Fruit fly (Drosophila melanogaster) whole organism, embryonic: ENCODE results near the gene Best4.
A peak's percentile ranks its signal among the peaks of the same experiment; 100 is the strongest.

Experiments
- ATbp ChIP-seq: fragments of 200-800 bp; sonication (Bioruptor generic); optimal IDR thresholded peaks from 2 replicates; lab custom pipeline; 2017; ENCODE audit warnings: missing biosample characterization, mild to moderate bottlenecking, missing genetic modification characterization, missing genetic modification reagents
- Aef1 ChIP-seq: fragments of 200-800 bp; sonication (Bioruptor generic); IDR thresholded peaks from 3 replicates; pipeline ENCODE4 v1.3.6; 2022; ENCODE audit warnings: missing biosample characterization, missing genetic modification characterization
- B-H2 ChIP-seq: fragments of 200-800 bp; sonication (Bioruptor generic); optimal IDR thresholded peaks from 2 replicates; lab custom pipeline; 2018; ENCODE audit warnings: missing biosample characterization, mild to moderate bottlenecking, missing genetic modification characterization
- CG10147 ChIP-seq: fragments of 200-800 bp; sonication (Bioruptor generic); optimal IDR thresholded peaks from 2 replicates; lab custom pipeline; 2019; ENCODE audit warnings: missing biosample characterization, mild to moderate bottlenecking, missing genetic modification characterization, moderate library complexity
- CG10267 ChIP-seq: fragments of 200-800 bp; sonication (Bioruptor generic); optimal IDR thresholded peaks from 2 replicates; lab custom pipeline; 2018; ENCODE audit warnings: missing biosample characterization, mild to moderate bottlenecking, missing genetic modification characterization, moderate library complexity
- CG10654 ChIP-seq: fragments of 200-800 bp; sonication (Bioruptor generic); optimal IDR thresholded peaks from 2 replicates; lab custom pipeline; 2016; ENCODE audit warnings: missing biosample characterization, missing genetic modification characterization
- CG10959 ChIP-seq: fragments of 200-800 bp; sonication (Bioruptor generic); IDR thresholded peaks from 2 replicates; pipeline ENCODE4 v1.3.6; 2022; ENCODE audit warnings: missing biosample characterization, missing genetic modification characterization
- CG11093 ChIP-seq: fragments of 200-800 bp; sonication (Bioruptor generic); IDR thresholded peaks from 3 replicates; pipeline ENCODE4 v1.3.6; 2022; ENCODE audit warnings: missing biosample characterization, missing genetic modification characterization
- CG14441 ChIP-seq: fragments of 200-800 bp; sonication (Bioruptor generic); IDR thresholded peaks from 2 replicates; pipeline ENCODE4 v1.3.6; 2022; ENCODE audit warnings: missing biosample characterization, missing genetic modification characterization
- CG17568 ChIP-seq: fragments of 200-800 bp; sonication (Bioruptor generic); optimal IDR thresholded peaks from 2 replicates; lab custom pipeline; 2018; ENCODE audit warnings: missing biosample characterization, mild to moderate bottlenecking, missing genetic modification characterization, moderate library complexity
- CG17802 ChIP-seq: fragments of 200-800 bp; sonication (Bioruptor generic); optimal IDR thresholded peaks from 2 replicates; lab custom pipeline; 2018; ENCODE audit warnings: missing biosample characterization, mild to moderate bottlenecking, missing genetic modification characterization, moderate library complexity
- CG18011 ChIP-seq: fragments of 200-800 bp; sonication (Bioruptor generic); optimal IDR thresholded peaks from 2 replicates; lab custom pipeline; 2017; ENCODE audit warnings: missing biosample characterization, missing genetic modification characterization, mild to moderate bottlenecking, moderate library complexity, missing genotype
- CG18599 ChIP-seq: fragments of 200-800 bp; sonication (Bioruptor generic); optimal IDR thresholded peaks from 3 replicates; lab custom pipeline; 2017; ENCODE audit warnings: missing biosample characterization, missing genetic modification characterization, mild to moderate bottlenecking, moderate library complexity, missing genetic modification reagents
- CG2120 ChIP-seq: fragments of 200-800 bp; sonication (Bioruptor generic); optimal IDR thresholded peaks from 3 replicates; lab custom pipeline; 2016; ENCODE audit warnings: missing biosample characterization, missing genetic modification characterization
- CG42726 ChIP-seq: fragments of 200-800 bp; sonication (Bioruptor generic); IDR thresholded peaks from 2 replicates; pipeline ENCODE4 v1.3.6; 2022; ENCODE audit warnings: missing biosample characterization, missing genetic modification characterization; ENCODE audit not compliant: partially characterized antibody
- CG4328 ChIP-seq: fragments of 200-800 bp; sonication (Bioruptor generic); optimal IDR thresholded peaks from 3 replicates; lab custom pipeline; 2017; ENCODE audit warnings: missing biosample characterization, missing genetic modification reagents, missing genetic modification characterization
- CG4707 ChIP-seq: fragments of 200-800 bp; sonication (Bioruptor generic); optimal IDR thresholded peaks from 2 replicates; lab custom pipeline; 2018; ENCODE audit warnings: missing biosample characterization, mild to moderate bottlenecking, missing genetic modification characterization, moderate library complexity
- CG6272 ChIP-seq: fragments of 200-800 bp; sonication (Bioruptor generic); IDR thresholded peaks from 2 replicates; pipeline ENCODE4 v1.3.6; 2022; ENCODE audit warnings: missing biosample characterization, missing genetic modification characterization
- CG8359 ChIP-seq: fragments of 200-800 bp; sonication (Bioruptor generic); optimal IDR thresholded peaks from 2 replicates; lab custom pipeline; 2017; ENCODE audit warnings: missing biosample characterization, mild to moderate bottlenecking, missing genetic modification characterization, borderline replicate concordance
- CG9215 ChIP-seq: fragments of 200-800 bp; sonication (Bioruptor generic); IDR thresholded peaks from 2 replicates; pipeline ENCODE4 v1.3.6; 2022; ENCODE audit warnings: missing biosample characterization, missing genetic modification characterization
- D19A ChIP-seq: fragments of 200-800 bp; optimal IDR thresholded peaks from 3 replicates; lab custom pipeline; 2019; ENCODE audit warnings: missing biosample characterization, mild to moderate bottlenecking, missing genetic modification characterization, moderate library complexity
- H15 ChIP-seq: fragments of 200-800 bp; sonication (Bioruptor generic); IDR thresholded peaks from 3 replicates; pipeline ENCODE4 v1.3.6; 2022; ENCODE audit warnings: missing biosample characterization, missing genetic modification characterization
- HHEX ChIP-seq: fragments of 200-800 bp; sonication (Bioruptor generic); optimal IDR thresholded peaks from 3 replicates; lab custom pipeline; 2017; ENCODE audit warnings: missing biosample characterization, mild to moderate bottlenecking, missing genetic modification characterization, missing genetic modification reagents
- HmgD ChIP-seq: fragments of 200-800 bp; sonication (Bioruptor generic); optimal IDR thresholded peaks from 3 replicates; lab custom pipeline; 2016; ENCODE audit warnings: missing biosample characterization, missing genetic modification characterization
- Hr39 ChIP-seq: fragments of >200 bp; optimal IDR thresholded peaks from 2 replicates; lab custom pipeline; 2017
- Jarid2 ChIP-seq: fragments of 200-800 bp; sonication (Bioruptor generic); optimal IDR thresholded peaks from 3 replicates; lab custom pipeline; 2017; ENCODE audit warnings: mild to moderate bottlenecking, missing biosample characterization, missing genetic modification reagents, missing genetic modification characterization
- Kr ChIP-seq: fragments of 200-800 bp; sonication (Bioruptor generic); optimal IDR thresholded peaks from 2 replicates; lab custom pipeline; 2017; ENCODE audit warnings: missing biosample characterization, mild to moderate bottlenecking, missing genetic modification characterization
- Max ChIP-seq: fragments of 200-800 bp; sonication (Bioruptor generic); optimal IDR thresholded peaks from 2 replicates; lab custom pipeline; 2016; ENCODE audit warnings: missing biosample characterization, mild to moderate bottlenecking, missing genetic modification characterization
- Med ChIP-seq: fragments of 200-800 bp; sonication (Bioruptor generic); peaks from one replicate; lab custom pipeline; 2016; ENCODE audit warnings: missing biosample characterization, missing genetic modification characterization, mild to moderate bottlenecking, inconsistent platforms, moderate library complexity
- Myb ChIP-seq: fragments of 200-800 bp; sonication (Bioruptor generic); optimal IDR thresholded peaks from 2 replicates; lab custom pipeline; 2016; ENCODE audit warnings: missing biosample characterization, missing genetic modification characterization
- NC2β ChIP-seq: fragments of 200-800 bp; sonication (Bioruptor generic); optimal IDR thresholded peaks from 2 replicates; lab custom pipeline; 2016; ENCODE audit warnings: missing biosample characterization, missing genetic modification characterization
- ap ChIP-seq: fragments of 200-800 bp; sonication (Bioruptor generic); IDR thresholded peaks from 2 replicates; pipeline ENCODE4 v1.3.6; 2022; ENCODE audit warnings: missing biosample characterization, missing genetic modification characterization
- bbx ChIP-seq: fragments of 200-800 bp; sonication (Bioruptor generic); IDR thresholded peaks from 2 replicates; pipeline ENCODE4 v1.3.6; 2022; ENCODE audit warnings: missing biosample characterization, missing genetic modification characterization; ENCODE audit not compliant: partially characterized antibody
- chinmo ChIP-seq: fragments of 200-800 bp; sonication (Bioruptor generic); IDR thresholded peaks from 4 replicates; pipeline ENCODE4 v1.3.6; 2022; ENCODE audit warnings: missing biosample characterization, missing genetic modification characterization; ENCODE audit not compliant: partially characterized antibody
- crol ChIP-seq: fragments of 200-800 bp; sonication (Bioruptor generic); IDR thresholded peaks from 2 replicates; pipeline ENCODE4 v1.3.6; 2022; ENCODE audit warnings: missing biosample characterization, missing genetic modification characterization
- dpn ChIP-seq, 2 experiments: fragments of 200-800 bp; sonication (Bioruptor generic); optimal IDR thresholded peaks; 3 replicates each; lab custom pipeline; 2016; ENCODE audit warnings: missing biosample characterization in 2 of 2, missing genetic modification characterization in 2 of 2
- fd3F ChIP-seq: fragments of 200-800 bp; sonication (Bioruptor generic); optimal IDR thresholded peaks from 2 replicates; lab custom pipeline; 2018; ENCODE audit warnings: missing biosample characterization, mild to moderate bottlenecking, missing genetic modification characterization, moderate library complexity
- ftz-f1 ChIP-seq: fragments of 200-800 bp; sonication (Bioruptor generic); optimal IDR thresholded peaks from 2 replicates; lab custom pipeline; 2016; ENCODE audit warnings: missing biosample characterization, missing genetic modification characterization
- insv ChIP-seq, 2 experiments: fragments of 200-800 bp; sonication (Bioruptor generic); optimal IDR thresholded peaks; 3 replicates each; lab custom pipeline; 2016 to 2018; ENCODE audit warnings: missing biosample characterization in 2 of 2, missing genetic modification characterization in 2 of 2
- knrl ChIP-seq: fragments of 200-800 bp; sonication (Bioruptor generic); IDR thresholded peaks from 3 replicates; pipeline ENCODE4 v1.3.6; 2022; ENCODE audit warnings: missing biosample characterization, missing genetic modification characterization; ENCODE audit not compliant: partially characterized antibody
- nom ChIP-seq: fragments of 200-800 bp; sonication (Bioruptor generic); optimal IDR thresholded peaks from 2 replicates; lab custom pipeline; 2017; ENCODE audit warnings: missing biosample characterization, missing genetic modification characterization, mild to moderate bottlenecking, moderate library complexity, missing genetic modification reagents
- pnt ChIP-seq: fragments of 200-800 bp; sonication (Bioruptor generic); optimal IDR thresholded peaks from 3 replicates; lab custom pipeline; 2016; ENCODE audit warnings: missing biosample characterization, missing genetic modification characterization
- pros ChIP-seq: fragments of 200-800 bp; sonication (Bioruptor generic); optimal IDR thresholded peaks from 3 replicates; lab custom pipeline; 2019; ENCODE audit warnings: missing biosample characterization, mild to moderate bottlenecking, missing genetic modification characterization, moderate library complexity
- psq ChIP-seq: fragments of 200-800 bp; sonication (Bioruptor generic); optimal IDR thresholded peaks from 2 replicates; lab custom pipeline; 2017; ENCODE audit warnings: missing biosample characterization, missing genetic modification characterization
- sr ChIP-seq: fragments of 200-800 bp; sonication (Bioruptor generic); IDR thresholded peaks from 3 replicates; pipeline ENCODE4 v1.3.6; 2022; ENCODE audit warnings: missing biosample characterization, missing genetic modification characterization
- stwl ChIP-seq: fragments of 200-800 bp; sonication (Bioruptor generic); optimal IDR thresholded peaks from 3 replicates; lab custom pipeline; 2018; ENCODE audit warnings: missing biosample characterization, mild to moderate bottlenecking, missing genetic modification characterization, moderate library complexity
- tin ChIP-seq: fragments of 200-800 bp; sonication (Bioruptor generic); optimal IDR thresholded peaks from 3 replicates; lab custom pipeline; 2016; ENCODE audit warnings: missing biosample characterization, missing genetic modification characterization
- trem ChIP-seq: fragments of 200-800 bp; optimal IDR thresholded peaks from 3 replicates; lab custom pipeline; 2019; ENCODE audit warnings: missing biosample characterization, mild to moderate bottlenecking, missing genetic modification characterization, moderate library complexity
- zen ChIP-seq: fragments of 200-800 bp; sonication (Bioruptor generic); optimal IDR thresholded peaks from 3 replicates; lab custom pipeline; 2018; ENCODE audit warnings: missing biosample characterization, mild to moderate bottlenecking, missing genetic modification characterization, moderate library complexity

Best4 gene

DNA sequence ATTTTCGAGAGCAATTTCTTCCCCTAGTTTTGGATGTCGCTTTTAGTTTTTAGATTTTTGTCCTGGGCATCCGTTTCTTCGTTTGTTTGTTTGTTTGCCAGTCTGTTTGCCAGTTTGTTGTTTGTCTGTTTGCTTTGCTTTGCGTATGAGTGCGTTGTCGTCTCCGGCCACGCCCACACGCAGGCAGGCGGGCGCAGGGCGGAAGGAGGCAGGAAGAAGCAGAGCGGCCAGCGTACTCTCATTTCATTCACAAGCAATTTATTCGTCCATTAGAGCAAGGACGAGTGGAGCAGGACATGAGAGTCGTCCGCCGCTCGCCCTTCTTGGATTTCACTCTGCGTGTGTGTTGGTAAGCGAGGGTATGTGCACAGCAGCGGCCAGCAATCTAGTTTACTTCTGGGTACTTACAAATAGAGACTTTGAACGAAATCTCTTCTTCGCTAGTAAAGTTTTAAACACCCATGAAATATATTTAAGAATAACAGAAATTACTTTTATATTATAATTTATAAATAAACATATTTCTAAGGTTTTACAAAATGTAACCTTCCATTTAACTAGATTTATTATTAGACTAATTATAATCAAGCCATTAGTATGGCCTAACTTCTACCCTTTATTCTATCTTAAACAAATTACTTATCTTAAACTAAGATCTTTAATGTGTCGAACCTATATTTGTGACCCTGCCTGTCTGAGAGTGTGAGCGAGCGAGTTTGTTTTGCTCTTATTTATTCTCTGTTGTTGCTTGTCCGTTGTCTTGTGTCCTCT is 49.1 kb downstream of the Best4 start (continued):
- TF ChIP-seq ATbp (GFP tag; lab: Kevin White, UChicago) (peak; percentile 41), nom (GFP tag; lab: Kevin White, UChicago) (no peak), Max (peak; percentile 28), CG10959 (GFP tag; lab: Robert Waterston, UW) (peak; percentile 43; the same call in 1 of the 2 replicates), knrl (GFP tag; lab: Robert Waterston, UW) (no peak), Aef1 (GFP tag; lab: Robert Waterston, UW) (no peak), CG4328 (GFP tag; lab: Kevin White, UChicago) (peak; percentile 49), stwl (tag; lab: Kevin White, UChicago) (peak; percentile 30), CG42726 (no peak), B-H2 (no peak), crol (GFP tag; lab: Robert Waterston, UW) (peak; percentile 44; the same call in 1 of the 2 replicates), NC2β (GFP tag; lab: Kevin White, UChicago) (no peak), dpn (GFP tag; optimal IDR thresholded peaks at IDR 0.05; lab: Kevin White, UChicago) (peak in 1 of 2 experiments; percentile 16), Med (GFP tag; lab: Kevin White, UChicago) (peak; percentile 23), CG18011 (GFP tag; lab: Kevin White, UChicago) (no peak), CG4707 (GFP tag; lab: Kevin White, UChicago) (no peak), CG6272 (GFP tag; lab: Robert Waterston, UW) (no peak), Jarid2 (GFP tag; lab: Kevin White, UChicago) (peak; percentile 3), CG11093 (no peak), CG10654 (GFP tag; lab: Kevin White, UChicago) (peak; percentile 1), pnt (GFP tag; lab: Kevin White, UChicago) (peak; percentile 0), CG8359 (peak; percentile 53), CG10147 (GFP tag; lab: Kevin White, UChicago) (peak; percentile 62), pros (no peak), sr (GFP tag; lab: Robert Waterston, UW) (no peak), zen (tag; lab: Kevin White, UChicago) (peak; percentile 83), CG18599 (GFP tag; lab: Kevin White, UChicago) (peak; percentile 78), CG10267 (peak; percentile 86), CG17802 (tag; lab: Kevin White, UChicago) (peak; percentile 6), Myb (GFP tag; lab: Kevin White, UChicago) (no peak), fd3F (peak; percentile 2), psq (GFP tag; lab: Kevin White, UChicago) (no peak), CG2120 (GFP tag; lab: Kevin White, UChicago) (peak; percentile 3), insv (GFP tag; optimal IDR thresholded peaks at IDR 0.05; lab: Kevin White, UChicago) (no peak), H15 (GFP tag; lab: Robert Waterston, UW) (no peak), chinmo (GFP tag; lab: Robert Waterston, UW) (no peak), HmgD (GFP tag; lab: Kevin White, UChicago) (no peak), Kr (GFP tag; lab: Kevin White, UChicago) (peak; percentile 20), HHEX (GFP tag; lab: Kevin White, UChicago) (peak; percentile 68), CG17568 (GFP tag; lab: Kevin White, UChicago) (peak; percentile 3), ap (GFP tag; lab: Robert Waterston, UW) (no peak), trem (tag; lab: Kevin White, UChicago) (peak; percentile 82), tin (peak; percentile 59), ftz-f1 (no peak), Hr39 (lab: Kevin White, UChicago) (peak; percentile 88), bbx (no peak), CG14441 (GFP tag; lab: Robert Waterston, UW) (no peak), CG9215 (GFP tag; lab: Robert Waterston, UW) (no peak), D19A (tag; lab: Kevin White, UChicago) (peak; percentile 83)
